Fruit fly (Drosophila melanogaster) whole organism, larva: Measurements from ENCODE around the gene Rpn7.

Experiments
- noc ChIP-seq: fragments of 200-800 bp; sonication (Bioruptor generic); optimal IDR thresholded peaks from 3 replicates; lab custom pipeline; 2019; ENCODE audit warnings: missing biosample characterization, mild to moderate bottlenecking, missing genetic modification characterization, moderate library complexity

Rpn7 gene

DNA sequence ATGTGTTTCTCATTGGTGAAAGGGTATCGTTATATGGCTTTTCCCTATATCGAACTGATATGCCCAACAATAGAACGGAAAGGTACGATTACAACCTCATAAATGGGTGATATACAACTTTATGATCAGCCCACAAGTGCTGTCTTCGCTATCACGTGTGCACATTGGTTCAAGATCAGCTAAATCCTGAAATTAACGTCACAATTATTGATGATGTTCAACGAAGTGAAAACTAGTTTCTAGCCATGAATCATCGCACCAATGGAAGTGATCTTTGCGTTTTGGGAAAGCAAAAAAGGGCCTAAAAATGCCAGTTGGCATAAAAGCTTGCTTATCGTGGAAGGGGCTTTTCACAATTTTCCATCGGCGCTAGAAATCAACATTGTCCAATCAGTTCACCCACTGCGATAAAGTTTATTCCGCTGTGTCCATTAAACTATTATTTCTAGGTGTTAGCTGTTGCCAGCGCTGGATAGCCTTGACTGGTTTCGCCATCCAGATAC, 2.8 kb upstream of the Rpn7 start, which contains the start of gene CG7054:
Gene CG7054 (plus strand): TSS at position 375 of the 503 bp plus-strand sequence.
- peak; percentile 73 for TF ChIP-seq noc (tag; lab: Kevin White, UChicago)

- TF ChIP-seq noc (tag; lab: Kevin White, UChicago) = no peak
Measured at dm6 chr3R:22456007-22456406, 5.8 kb downstream of the Rpn7 start.

DNA sequence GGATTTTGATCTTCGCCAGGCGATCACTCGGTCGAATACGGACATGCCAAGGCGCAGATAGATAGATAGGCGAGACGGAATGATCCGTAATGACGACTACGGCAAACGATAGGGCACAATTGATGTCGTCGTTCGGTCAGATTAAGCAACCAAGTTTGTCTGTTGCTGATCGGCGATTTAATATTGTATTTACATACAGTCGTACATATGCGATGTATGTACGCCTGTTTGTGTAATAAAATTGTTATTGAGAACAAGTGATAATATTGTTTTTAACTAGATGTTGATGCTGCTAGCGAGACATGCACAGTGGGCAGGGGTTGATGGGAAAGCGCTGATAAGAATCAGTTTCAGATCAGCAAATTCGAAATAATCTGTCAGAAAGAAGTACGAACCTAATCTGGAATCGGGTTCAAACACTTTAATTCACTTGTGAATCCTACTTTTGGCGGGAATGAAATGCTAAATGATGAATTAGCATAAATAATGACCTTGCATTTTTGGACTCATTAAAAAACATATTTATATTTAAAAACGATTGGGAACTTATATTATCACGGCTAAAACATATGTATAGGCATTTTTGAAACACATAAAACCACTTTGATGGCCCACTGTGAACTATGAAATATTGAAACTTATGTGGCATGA, 6.4 kb downstream of the Rpn7 start:
- TF ChIP-seq noc (tag; lab: Kevin White, UChicago) = peak; percentile 24

DNA sequence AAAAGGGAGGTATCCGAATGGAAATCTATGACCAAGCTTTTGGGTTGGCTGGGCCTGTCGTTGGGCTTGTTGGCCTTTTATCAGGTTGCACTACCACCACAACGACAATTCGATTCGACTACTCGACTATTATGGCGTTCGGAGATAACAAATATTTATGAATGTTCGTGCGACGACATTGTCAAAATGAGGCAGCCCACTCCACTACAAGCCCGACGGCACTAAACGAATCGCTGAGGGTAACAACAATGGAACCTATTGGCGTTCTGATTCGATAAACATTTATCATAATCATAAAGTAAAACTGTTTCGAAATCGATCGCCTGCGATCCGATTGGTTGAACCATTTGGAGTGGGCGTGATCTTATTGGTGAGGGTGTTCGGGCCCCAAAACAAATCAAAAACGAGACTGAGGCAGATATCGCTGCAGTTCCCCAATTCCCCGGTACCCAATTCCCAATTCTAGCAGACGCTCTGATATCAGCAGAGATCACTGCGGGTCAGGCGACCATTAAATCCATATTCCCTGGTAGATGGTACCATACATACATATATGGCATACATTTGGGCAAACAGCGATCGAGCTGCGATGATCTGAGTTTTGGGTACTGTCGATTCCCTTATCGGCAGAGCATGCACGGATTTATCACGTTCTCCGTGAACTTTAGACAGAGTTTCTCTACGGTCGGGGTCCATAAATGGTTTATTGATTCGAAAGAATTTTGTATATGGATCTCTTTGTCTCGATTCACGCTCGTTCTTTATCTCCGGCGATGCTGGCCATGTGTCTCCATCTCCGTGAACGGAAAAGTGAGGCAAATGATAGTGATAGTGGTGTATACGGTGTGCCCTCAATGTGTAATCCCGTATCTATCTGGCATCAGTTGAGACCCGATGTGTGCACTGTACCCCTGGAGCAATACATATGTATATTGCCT, 7.2 kb downstream of the Rpn7 start:
- no peak for TF ChIP-seq noc (tag; lab: Kevin White, UChicago)

DNA sequence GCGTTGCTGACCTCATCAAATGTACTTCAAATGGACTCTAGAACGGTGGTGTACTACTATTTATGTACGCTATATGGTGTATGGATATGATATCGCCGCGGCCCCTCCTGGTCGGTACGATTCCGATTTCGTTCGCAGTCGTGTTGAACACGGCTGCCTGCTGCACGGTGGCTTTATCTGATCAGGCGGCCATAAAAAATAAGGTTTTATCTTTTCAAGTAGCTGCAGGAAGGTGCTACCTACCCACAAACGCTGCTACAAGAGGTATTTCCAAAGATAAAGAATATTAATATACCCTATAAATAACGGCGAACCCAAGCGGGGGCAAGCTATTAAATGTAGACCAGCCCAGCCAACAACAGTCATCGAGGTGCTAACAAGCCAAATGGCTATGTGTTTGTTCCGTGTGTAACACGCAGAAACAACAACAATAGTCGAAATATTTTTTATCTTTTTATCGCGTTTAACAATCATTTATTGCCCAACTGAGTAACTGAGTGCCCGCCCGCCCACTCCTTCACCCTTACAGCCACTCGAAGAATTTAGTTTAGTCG, 11.9 kb downstream of the Rpn7 start:
- TF ChIP-seq noc (tag; lab: Kevin White, UChicago) = no peak

- peak; percentile 28 for TF ChIP-seq noc (tag; lab: Kevin White, UChicago)
Measured at dm6 chr3R:22447874-22448254, 14.0 kb downstream of the Rpn7 start, which contains the start of gene CG34376. CG34376 (plus strand) TSS chr3R:22448099.

- TF ChIP-seq noc (tag; lab: Kevin White, UChicago) = peak; percentile 35
Measured at dm6 chr3R:22447195-22447873, 14.5 kb downstream of the Rpn7 start, which contains the start of gene CG34288. CG34288 (minus strand) TSS chr3R:22447263.

DNA sequence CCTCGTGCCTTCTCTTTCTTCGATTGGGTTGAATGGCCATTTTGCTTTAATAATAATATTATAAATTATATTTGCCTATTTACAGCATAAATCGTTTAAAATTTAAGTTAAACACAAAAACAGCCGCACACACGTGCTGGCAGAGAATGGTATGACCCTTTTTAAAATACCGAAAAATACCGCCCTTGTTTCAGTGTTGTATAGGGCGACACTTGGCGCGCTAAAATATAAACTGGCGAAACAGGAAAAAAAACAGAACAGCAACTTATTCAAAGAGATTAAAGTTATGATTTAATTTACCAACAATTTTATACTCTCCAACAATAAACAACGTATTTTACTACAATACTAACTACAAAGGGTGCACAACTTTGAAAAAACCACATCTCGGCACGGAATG, 15.4 kb downstream of the Rpn7 start, which contains the start of gene CG12499:
Gene CG12499 (minus strand): TSS at position 95 of the 400 bp plus-strand sequence.
- TF ChIP-seq noc (tag; lab: Kevin White, UChicago) = no peak

DNA sequence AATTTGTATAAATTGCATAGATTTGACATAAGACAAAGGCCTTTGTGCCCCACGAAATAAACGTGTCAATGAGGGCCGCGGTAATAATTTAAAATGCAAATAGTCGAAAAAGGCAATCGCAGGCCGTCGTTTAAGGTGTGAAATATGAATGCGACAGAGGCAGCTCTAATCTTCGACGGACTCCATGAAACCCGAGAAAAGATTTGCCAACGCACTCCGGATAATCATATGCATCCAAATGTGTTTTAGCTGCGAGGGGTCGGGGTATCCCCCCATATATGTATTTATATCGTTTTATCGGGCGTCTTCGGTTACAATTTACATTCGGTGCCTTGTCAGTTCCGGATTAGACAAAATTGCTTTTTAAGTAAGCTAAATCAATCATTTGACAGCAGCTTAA, 23.6 kb downstream of the Rpn7 start:
- TF ChIP-seq noc (tag; lab: Kevin White, UChicago) = no peak

DNA sequence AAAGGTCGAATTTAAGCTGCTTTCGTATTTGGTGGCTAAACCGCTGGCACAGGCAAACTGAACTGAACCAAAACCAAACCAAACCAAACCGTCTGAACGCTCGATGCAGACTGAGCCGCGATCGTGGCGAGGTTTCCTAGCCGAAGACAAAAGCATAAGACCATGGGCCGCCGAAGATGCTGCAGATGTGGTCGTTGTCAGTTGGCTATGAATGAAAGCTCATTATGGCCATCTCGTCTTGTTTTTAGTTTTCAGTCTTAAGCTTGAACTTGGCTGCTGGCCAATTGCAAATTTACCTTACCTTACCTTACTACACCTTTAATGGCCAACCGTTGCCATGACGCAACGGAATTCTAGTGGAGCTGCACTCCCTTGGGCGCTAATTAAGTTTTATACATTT, 25.8 kb downstream of the Rpn7 start, which contains the start of gene CG13847:
Gene CG13847 (minus strand): TSS at position 101 of the 400 bp plus-strand sequence.
- no peak for TF ChIP-seq noc (tag; lab: Kevin White, UChicago)

DNA sequence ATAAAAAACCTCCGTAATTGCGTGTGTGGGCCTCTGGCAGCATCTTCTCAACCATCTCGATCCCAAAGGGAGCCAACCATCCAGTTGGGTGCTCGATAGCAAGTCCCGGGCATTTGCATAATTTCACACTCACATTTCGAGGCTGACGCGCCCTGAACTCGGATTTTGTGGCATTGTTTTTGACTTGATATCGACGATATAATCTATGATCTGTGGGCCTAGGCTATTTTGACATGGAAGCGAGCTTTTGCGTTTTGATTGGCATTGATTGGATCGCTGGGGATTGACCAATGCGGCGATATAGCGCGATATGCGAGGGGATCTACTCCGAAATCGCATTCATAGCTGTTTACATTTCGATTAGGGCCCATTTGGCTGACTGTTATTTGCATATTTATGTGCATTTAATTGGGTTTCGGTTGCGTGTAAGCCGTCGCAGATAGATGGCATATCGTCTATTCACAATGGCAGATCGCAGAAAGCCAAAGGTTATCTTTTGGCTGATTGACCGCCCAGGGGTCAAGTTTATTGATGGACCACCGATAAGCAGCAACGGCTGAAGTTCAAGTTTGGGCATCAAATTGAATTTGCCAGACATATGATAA, 29.6 kb downstream of the Rpn7 start:
- no peak for TF ChIP-seq noc (tag; lab: Kevin White, UChicago)

- TF ChIP-seq noc (tag; lab: Kevin White, UChicago) = no peak
Measured at dm6 chr3R:22424602-22425190, 37.2 kb downstream of the Rpn7 start, which contains the start of gene pinta. pinta (minus strand) TSS chr3R:22424929.

DNA sequence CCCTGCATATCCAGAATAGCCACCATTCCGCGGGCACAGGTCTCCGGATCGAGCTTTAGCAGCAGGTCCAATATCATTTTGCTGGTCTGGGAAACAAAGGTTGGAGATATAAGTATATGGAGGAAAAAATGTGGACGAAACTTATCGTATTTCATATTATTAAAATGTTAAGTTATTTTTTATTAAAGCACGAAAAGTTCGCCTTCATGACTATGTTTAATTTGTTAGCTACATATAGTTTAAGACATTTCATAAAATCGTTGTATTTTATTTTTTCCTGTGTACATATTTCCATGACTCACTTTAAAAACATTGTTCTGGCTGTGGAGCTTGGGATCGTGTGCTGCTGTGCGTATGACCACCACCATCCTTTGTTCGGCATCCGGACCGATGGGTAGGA, 37.9 kb downstream of the Rpn7 start:
- TF ChIP-seq noc (tag; lab: Kevin White, UChicago) = no peak

DNA sequence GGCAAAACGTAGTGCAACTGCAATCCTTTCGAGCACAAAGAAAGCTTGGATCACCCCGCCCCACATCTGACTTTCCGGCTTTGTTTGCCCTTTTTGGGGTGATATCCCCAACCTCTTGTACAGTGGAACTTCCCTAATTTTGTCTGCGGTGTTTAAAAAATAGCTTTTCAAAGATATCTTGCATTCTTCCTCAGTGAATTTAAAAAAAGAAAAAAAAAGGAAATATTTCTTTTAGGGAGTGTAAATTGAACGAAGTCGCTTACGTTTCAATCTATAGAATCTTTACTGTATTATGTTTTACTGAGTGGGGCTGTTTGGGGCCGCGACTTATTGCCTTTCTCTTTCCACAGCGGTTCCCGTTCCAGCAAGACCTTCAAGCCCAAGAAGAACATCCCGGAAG, 40.2 kb downstream of the Rpn7 start:
- TF ChIP-seq noc (tag; lab: Kevin White, UChicago) = peak; percentile 78
